Fruit fly (Drosophila melanogaster) whole organism, embryonic: ENCODE results near the gene CG10621.

ENCODE experiments used
- BEAF-32 ChIP-seq: fragments of 200-800 bp; sonication (Bioruptor generic); optimal IDR thresholded peaks from 3 replicates; lab custom pipeline; 2017; ENCODE audit warnings: missing biosample characterization, missing genetic modification characterization, mild to moderate bottlenecking, moderate library complexity, missing genetic modification reagents
- Bteb2 ChIP-seq: fragments of 200-800 bp; sonication (Bioruptor generic); optimal IDR thresholded peaks from 2 replicates; lab custom pipeline; 2016; ENCODE audit warnings: missing biosample characterization, missing genetic modification characterization
- CG1024 ChIP-seq: fragments of 200-800 bp; sonication (Bioruptor generic); IDR thresholded peaks from 2 replicates; pipeline ENCODE4 v1.3.6; 2022; ENCODE audit warnings: missing biosample characterization, missing genetic modification characterization
- CG10431 ChIP-seq: fragments of 200-800 bp; sonication (Bioruptor generic); optimal IDR thresholded peaks from 3 replicates; lab custom pipeline; 2018; ENCODE audit warnings: missing biosample characterization, mild to moderate bottlenecking, missing genetic modification characterization
- CG10565 ChIP-seq: fragments of 200-800 bp; sonication (Bioruptor generic); optimal IDR thresholded peaks from 3 replicates; lab custom pipeline; 2016; ENCODE audit warnings: missing biosample characterization, mild to moderate bottlenecking, missing genetic modification characterization
- CG14014 ChIP-seq: fragments of 200-800 bp; sonication (Bioruptor generic); IDR thresholded peaks from 2 replicates; pipeline ENCODE4 v1.3.6; 2022; ENCODE audit warnings: missing biosample characterization, missing genetic modification characterization
- CG15514 ChIP-seq: fragments of 200-800 bp; sonication (Bioruptor generic); optimal IDR thresholded peaks from 3 replicates; lab custom pipeline; 2017; ENCODE audit warnings: missing biosample characterization, missing genetic modification characterization, mild to moderate bottlenecking, moderate library complexity, missing genetic modification reagents
- CG15601 ChIP-seq: fragments of 200-800 bp; sonication (Bioruptor generic); optimal IDR thresholded peaks from 3 replicates; lab custom pipeline; 2019; ENCODE audit warnings: missing biosample characterization, mild to moderate bottlenecking, missing genetic modification characterization, moderate library complexity
- CG16779 ChIP-seq: fragments of 200-800 bp; sonication (Bioruptor generic); IDR thresholded peaks from 2 replicates; pipeline ENCODE4 v1.3.6; 2022; ENCODE audit warnings: missing biosample characterization, missing genetic modification characterization
- CG17328 ChIP-seq: fragments of 200-800 bp; sonication (Bioruptor generic); IDR thresholded peaks from 2 replicates; pipeline ENCODE4 v1.3.6; 2022; ENCODE audit warnings: missing biosample characterization, missing genetic modification characterization
- CG18764 ChIP-seq: fragments of 200-800 bp; sonication (Bioruptor generic); optimal IDR thresholded peaks from 3 replicates; lab custom pipeline; 2016; ENCODE audit warnings: missing biosample characterization, missing genetic modification characterization
- CG30431 ChIP-seq: fragments of 200-800 bp; sonication (Bioruptor generic); optimal IDR thresholded peaks from 2 replicates; lab custom pipeline; 2017; ENCODE audit warnings: missing biosample characterization, missing genetic modification characterization
- CG33213 ChIP-seq: fragments of 200-800 bp; sonication (Bioruptor generic); optimal IDR thresholded peaks from 3 replicates; lab custom pipeline; 2016; ENCODE audit warnings: missing biosample characterization, missing genetic modification characterization
- CG4328 ChIP-seq: fragments of 200-800 bp; sonication (Bioruptor generic); optimal IDR thresholded peaks from 3 replicates; lab custom pipeline; 2017; ENCODE audit warnings: missing biosample characterization, missing genetic modification reagents, missing genetic modification characterization
- CG7372 ChIP-seq: fragments of 200-800 bp; sonication (Bioruptor generic); IDR thresholded peaks from 2 replicates; pipeline ENCODE4 v1.3.6; 2022; ENCODE audit warnings: missing biosample characterization, missing genetic modification characterization
- CG7928 ChIP-seq: fragments of 200-800 bp; sonication (Bioruptor generic); optimal IDR thresholded peaks from 2 replicates; lab custom pipeline; 2017; ENCODE audit warnings: missing biosample characterization, mild to moderate bottlenecking, missing genetic modification characterization
- CG7963 ChIP-seq: fragments of 200-800 bp; sonication (Bioruptor generic); IDR thresholded peaks from 3 replicates; pipeline ENCODE4 v1.3.6; 2022; ENCODE audit warnings: missing biosample characterization, missing genetic modification characterization; ENCODE audit not compliant: partially characterized antibody
- CG9797 ChIP-seq: fragments of 200-800 bp; sonication (Bioruptor generic); optimal IDR thresholded peaks from 3 replicates; lab custom pipeline; 2018; ENCODE audit warnings: missing biosample characterization, mild to moderate bottlenecking, missing genetic modification characterization
- CG9817 ChIP-seq: fragments of 200-800 bp; sonication (Bioruptor generic); optimal IDR thresholded peaks from 2 replicates; lab custom pipeline; 2018; ENCODE audit warnings: missing biosample characterization, mild to moderate bottlenecking, missing genetic modification characterization, moderate library complexity
- Drgx ChIP-seq: fragments of 200-800 bp; sonication (Bioruptor generic); IDR thresholded peaks from 2 replicates; pipeline ENCODE4 v1.3.6; 2022; ENCODE audit warnings: missing biosample characterization, missing genetic modification characterization
- E2f1 ChIP-seq: fragments of 200-800 bp; sonication (Bioruptor generic); IDR thresholded peaks from 2 replicates; pipeline ENCODE4 v1.3.6; 2022; ENCODE audit warnings: missing biosample characterization, missing genetic modification characterization
- Hey ChIP-seq: fragments of 200-800 bp; sonication (Bioruptor generic); optimal IDR thresholded peaks from 3 replicates; lab custom pipeline; 2018; ENCODE audit warnings: missing biosample characterization, mild to moderate bottlenecking, missing genetic modification characterization
- Hmr ChIP-seq: fragments of 200-800 bp; sonication (Bioruptor generic); optimal IDR thresholded peaks from 3 replicates; lab custom pipeline; 2017; ENCODE audit warnings: mild to moderate bottlenecking, missing biosample characterization, missing genetic modification reagents, missing genetic modification characterization
- Hr39 ChIP-seq: fragments of >200 bp; optimal IDR thresholded peaks from 2 replicates; lab custom pipeline; 2017
- Meics ChIP-seq: fragments of 200-800 bp; sonication (Bioruptor generic); optimal IDR thresholded peaks from 2 replicates; lab custom pipeline; 2017; ENCODE audit warnings: missing biosample characterization, mild to moderate bottlenecking, missing genetic modification characterization
- NC2β ChIP-seq: fragments of 200-800 bp; sonication (Bioruptor generic); optimal IDR thresholded peaks from 2 replicates; lab custom pipeline; 2016; ENCODE audit warnings: missing biosample characterization, missing genetic modification characterization
- Neu2 ChIP-seq: fragments of 200-800 bp; sonication (Bioruptor generic); optimal IDR thresholded peaks from 3 replicates; lab custom pipeline; 2016; ENCODE audit warnings: missing biosample characterization, missing genetic modification characterization, borderline replicate concordance
- Ptx1 ChIP-seq: fragments of 200-800 bp; sonication (Bioruptor generic); IDR thresholded peaks from 2 replicates; pipeline ENCODE4 v1.3.6; 2022; ENCODE audit warnings: missing biosample characterization, missing genetic modification characterization
- Xrp1 ChIP-seq: fragments of 200-800 bp; sonication (Bioruptor generic); IDR thresholded peaks from 2 replicates; pipeline ENCODE4 v1.3.6; 2022; ENCODE audit warnings: missing biosample characterization, missing genetic modification characterization
- aop ChIP-seq: fragments of 200-800 bp; sonication (Bioruptor generic); IDR thresholded peaks from 2 replicates; pipeline ENCODE4 v1.3.6; 2022; ENCODE audit warnings: missing biosample characterization, missing genetic modification characterization
- corto ChIP-seq: fragments of 200-800 bp; sonication (Bioruptor generic); optimal IDR thresholded peaks from 2 replicates; lab custom pipeline; 2016; ENCODE audit warnings: missing biosample characterization, mild to moderate bottlenecking, missing genetic modification characterization, moderate library complexity
- crc ChIP-seq: fragments of 200-800 bp; sonication (Bioruptor generic); optimal IDR thresholded peaks from 2 replicates; lab custom pipeline; 2016; ENCODE audit warnings: missing biosample characterization, missing genetic modification characterization
- crp ChIP-seq, 2 experiments: fragments of 200-800 bp; sonication (Bioruptor generic); optimal IDR thresholded peaks; 2 replicates in 1 of 2; 3 replicates in 1 of 2; lab custom pipeline; 2017; ENCODE audit warnings: missing biosample characterization in 2 of 2, missing genetic modification characterization in 2 of 2, mild to moderate bottlenecking in 1 of 2, moderate library complexity in 1 of 2
- dysf ChIP-seq: fragments of 200-800 bp; sonication (Bioruptor generic); IDR thresholded peaks from 3 replicates; pipeline ENCODE4 v1.3.6; 2022; ENCODE audit warnings: missing biosample characterization, missing genetic modification characterization
- emc ChIP-seq: fragments of 200-800 bp; sonication (Bioruptor generic); optimal IDR thresholded peaks from 2 replicates; lab custom pipeline; 2016; ENCODE audit warnings: missing biosample characterization, missing genetic modification characterization
- exex ChIP-seq: fragments of 200-800 bp; sonication (Bioruptor generic); optimal IDR thresholded peaks from 4 replicates; lab custom pipeline; 2018; ENCODE audit warnings: missing biosample characterization, mild to moderate bottlenecking, missing genetic modification characterization, moderate library complexity
- fd96Cb ChIP-seq: fragments of 200-800 bp; sonication (Bioruptor generic); optimal IDR thresholded peaks from 2 replicates; lab custom pipeline; 2018; ENCODE audit warnings: missing biosample characterization, mild to moderate bottlenecking, missing genetic modification characterization, moderate library complexity
- fu2 ChIP-seq: fragments of 200-800 bp; sonication (Bioruptor generic); optimal IDR thresholded peaks from 2 replicates; lab custom pipeline; 2016; ENCODE audit warnings: missing biosample characterization, missing genetic modification characterization
- gem ChIP-seq: fragments of 200-800 bp; sonication (Bioruptor generic); optimal IDR thresholded peaks from 2 replicates; lab custom pipeline; 2019; ENCODE audit warnings: missing biosample characterization, mild to moderate bottlenecking, missing genetic modification characterization, moderate library complexity
- inv ChIP-seq: fragments of 200-800 bp; sonication (Bioruptor generic); IDR thresholded peaks from 2 replicates; pipeline ENCODE4 v1.3.6; 2022; ENCODE audit warnings: missing biosample characterization, missing genetic modification characterization; ENCODE audit not compliant: partially characterized antibody
- lilli ChIP-seq: fragments of 200-800 bp; sonication (Bioruptor generic); optimal IDR thresholded peaks from 3 replicates; lab custom pipeline; 2016; ENCODE audit warnings: missing biosample characterization, missing genetic modification characterization
- nau ChIP-seq: fragments of 200-800 bp; sonication (Bioruptor generic); optimal IDR thresholded peaks from 3 replicates; lab custom pipeline; 2017; ENCODE audit warnings: missing biosample characterization, mild to moderate bottlenecking, missing genetic modification characterization, missing genetic modification reagents
- nom ChIP-seq: fragments of 200-800 bp; sonication (Bioruptor generic); optimal IDR thresholded peaks from 2 replicates; lab custom pipeline; 2017; ENCODE audit warnings: missing biosample characterization, missing genetic modification characterization, mild to moderate bottlenecking, moderate library complexity, missing genetic modification reagents
- p53 ChIP-seq: fragments of 200-800 bp; sonication (Bioruptor generic); optimal IDR thresholded peaks from 2 replicates; lab custom pipeline; 2016; ENCODE audit warnings: missing biosample characterization, missing genetic modification characterization
- pum ChIP-seq: fragments of 200-800 bp; sonication (Bioruptor generic); optimal IDR thresholded peaks from 2 replicates; lab custom pipeline; 2016; ENCODE audit warnings: missing biosample characterization, missing genetic modification characterization
- scrt ChIP-seq: fragments of 200-800 bp; sonication (Bioruptor generic); optimal IDR thresholded peaks from 2 replicates; lab custom pipeline; 2018; ENCODE audit warnings: missing biosample characterization, mild to moderate bottlenecking, missing genetic modification characterization, moderate library complexity
- toy ChIP-seq: fragments of 200-800 bp; sonication (Bioruptor generic); IDR thresholded peaks from 2 replicates; pipeline ENCODE4 v1.3.6; 2022; ENCODE audit warnings: missing biosample characterization, missing genetic modification characterization
- twi ChIP-seq: fragments of 200-800 bp; optimal IDR thresholded peaks from 2 replicates; lab custom pipeline; 2019; ENCODE audit warnings: missing biosample characterization, mild to moderate bottlenecking, missing genetic modification characterization, moderate library complexity
- vnd ChIP-seq: fragments of 200-800 bp; sonication (Bioruptor generic); IDR thresholded peaks from 3 replicates; pipeline ENCODE4 v1.3.6; 2022; ENCODE audit warnings: missing biosample characterization, missing genetic modification characterization; ENCODE audit not compliant: partially characterized antibody
- yki ChIP-seq: fragments of >200 bp; optimal IDR thresholded peaks from 3 replicates; lab custom pipeline; 2018

CG10621 gene

dm6 chr2L:18974063-18974779 is 20.0 kb upstream of the CG10621 start, which contains the start of the genes L2HGDH and CG10431 (continued):
- TF ChIP-seq corto (GFP tag; lab: Kevin White, UChicago) (no peak), crc (no peak), CG10565 (GFP tag; lab: Kevin White, UChicago) (no peak), CG7963 (GFP tag; lab: Robert Waterston, UW) (no peak), CG33213 (GFP tag; lab: Kevin White, UChicago) (no peak), yki (lab: Kevin White, UChicago) (no peak), aop (GFP tag; lab: Robert Waterston, UW) (no peak), Xrp1 (GFP tag; lab: Robert Waterston, UW) (peak; percentile 36; the same call in 1 of the 2 replicates), E2f1 (no peak), Hr39 (lab: Kevin White, UChicago) (no peak), gem (tag; lab: Kevin White, UChicago) (peak; percentile 79), CG16779 (GFP tag; lab: Robert Waterston, UW) (no peak; the same call in 1 of the 2 replicates), CG15514 (GFP tag; lab: Kevin White, UChicago) (peak; percentile 65), CG7372 (GFP tag; lab: Robert Waterston, UW) (no peak), toy (GFP tag; lab: Robert Waterston, UW) (no peak), vnd (GFP tag; lab: Robert Waterston, UW) (no peak), exex (peak; percentile 93), Meics (GFP tag; lab: Kevin White, UChicago) (peak; percentile 72), Bteb2 (GFP tag; lab: Kevin White, UChicago) (peak; percentile 65), NC2β (GFP tag; lab: Kevin White, UChicago) (no peak), crp (GFP tag; optimal IDR thresholded peaks at IDR 0.05; lab: Kevin White, UChicago) (peak; percentile 71 to 97), CG14014 (no peak; the same call in 1 of the 2 replicates), emc (GFP tag; lab: Kevin White, UChicago) (no peak), CG1024 (GFP tag; lab: Robert Waterston, UW) (no peak), inv (GFP tag; lab: Robert Waterston, UW) (no peak), CG4328 (peak; percentile 56), nom (peak; percentile 30), CG15601 (tag; lab: Kevin White, UChicago) (peak; percentile 71), CG7928 (GFP tag; lab: Kevin White, UChicago) (peak; percentile 2), Ptx1 (peak; percentile 60), CG17328 (no peak), dysf (GFP tag; lab: Robert Waterston, UW) (peak; percentile 44; the same call in 1 of the 3 replicates), twi (tag; lab: Kevin White, UChicago) (peak; percentile 49), lilli (GFP tag; lab: Kevin White, UChicago) (peak; percentile 67), scrt (peak; percentile 41), CG18764 (GFP tag; lab: Kevin White, UChicago) (no peak), Neu2 (no peak), p53 (GFP tag; lab: Kevin White, UChicago) (no peak), fu2 (GFP tag; lab: Kevin White, UChicago) (no peak), Hey (tag; lab: Kevin White, UChicago) (peak; percentile 46), CG10431 (GFP tag; lab: Kevin White, UChicago) (peak; percentile 45), BEAF-32 (GFP tag; lab: Kevin White, UChicago) (peak; percentile 52), CG30431 (GFP tag; lab: Kevin White, UChicago) (no peak), Drgx (0 out of 2 replicates have a peak, but pooled peaks have one; percentile 11), fd96Cb (tag; lab: Kevin White, UChicago) (peak; percentile 29), CG9817 (peak; percentile 34), CG9797 (GFP tag; lab: Kevin White, UChicago) (peak; percentile 65), Hmr (GFP tag; lab: Kevin White, UChicago) (peak; percentile 75), pum (peak; percentile 33), nau (GFP tag; lab: Kevin White, UChicago) (no peak)
